Worm (Caenorhabditis elegans) whole organism, L1 larva: Measurements from ENCODE around the gene F10C2.4.
A peak's percentile ranks its signal among the peaks of the same experiment; 100 is the strongest.

Experiments used
- C04F5.9 ChIP-seq: sonication (generic microtip); optimal IDR thresholded peaks from 2 replicates; lab custom pipeline; 2016; ENCODE audit warnings: missing genetic modification characterization, missing compliant biosample characterization
- C34B4.2 ChIP-seq: sonication (generic microtip); optimal IDR thresholded peaks from 2 replicates; lab custom pipeline; 2017; ENCODE audit warnings: mild to moderate bottlenecking, missing genetic modification characterization, missing compliant biosample characterization
- F16B12.6 ChIP-seq: fragments of 150-350 bp; optimal IDR thresholded peaks from 2 replicates; lab custom pipeline; 2014; ENCODE audit warnings: missing biosample characterization, missing genetic modification characterization
- Y116A8C.19 ChIP-seq: sonication (generic microtip); optimal IDR thresholded peaks from 2 replicates; lab custom pipeline; 2016; ENCODE audit warnings: missing compliant biosample characterization, missing genetic modification characterization, borderline replicate concordance
- aha-1 ChIP-seq: fragments of 150-350 bp; optimal IDR thresholded peaks from 2 replicates; lab custom pipeline; 2014; ENCODE audit warnings: missing biosample characterization, missing genetic modification characterization
- alr-1 ChIP-seq: fragments of 200-800 bp; sonication (Bioruptor generic); optimal IDR thresholded peaks from 2 replicates; lab custom pipeline; 2018; ENCODE audit warnings: borderline replicate concordance, mild to moderate bottlenecking, missing genetic modification characterization, missing compliant biosample characterization
- aly-2 ChIP-seq: fragments of 150-350 bp; optimal IDR thresholded peaks from 2 replicates; lab custom pipeline; 2014; ENCODE audit warnings: missing biosample characterization, missing genetic modification characterization
- ama-1 ChIP-seq: fragments of 150-350 bp; optimal IDR thresholded peaks from 2 replicates; lab custom pipeline; 2014
- blmp-1 ChIP-seq: fragments of 150-350 bp; optimal IDR thresholded peaks from 2 replicates; lab custom pipeline; 2014; ENCODE audit warnings: missing biosample characterization, missing genetic modification characterization
- ceh-63 ChIP-seq: fragments of 200-800 bp; sonication (Bioruptor generic); optimal IDR thresholded peaks from 2 replicates; lab custom pipeline; 2018; ENCODE audit warnings: mild to moderate bottlenecking, missing genetic modification characterization, missing compliant biosample characterization
- ceh-8 ChIP-seq: fragments of 200-800 bp; sonication (Bioruptor generic); optimal IDR thresholded peaks from 2 replicates; lab custom pipeline; 2018; ENCODE audit warnings: mild to moderate bottlenecking, missing genetic modification characterization, moderate library complexity, missing compliant biosample characterization
- ceh-82 ChIP-seq, 3 experiments: fragments of 150-350 bp in 1 of 3; sonication (generic microtip) in 2 of 3; optimal IDR thresholded peaks; 2 replicates each; lab custom pipeline; 2014 to 2017; ENCODE audit warnings: missing biosample characterization in 3 of 3, missing genetic modification characterization in 3 of 3
- ceh-88 ChIP-seq: fragments of 200-800 bp; sonication (Bioruptor generic); IDR thresholded peaks from 2 replicates; pipeline ENCODE4 v1.3.6; 2022; ENCODE audit warnings: missing genetic modification characterization, missing compliant biosample characterization
- ces-1 ChIP-seq: fragments of 150-350 bp; optimal IDR thresholded peaks from 2 replicates; lab custom pipeline; 2014; ENCODE audit warnings: missing biosample characterization, missing genetic modification reagents, missing genetic modification characterization
- dpl-1 ChIP-seq, 3 experiments: fragments of 150-350 bp in 2 of 3; sonication (generic microtip) in 1 of 3; optimal IDR thresholded peaks; 2 replicates each; lab custom pipeline; 2014 to 2017; ENCODE audit warnings: missing biosample characterization in 3 of 3, missing genetic modification characterization in 3 of 3, missing genetic modification reagents in 3 of 3
- dsc-1 ChIP-seq: sonication (generic microtip); optimal IDR thresholded peaks from 2 replicates; lab custom pipeline; 2016; ENCODE audit warnings: mild to moderate bottlenecking, missing genetic modification characterization, missing compliant biosample characterization
- efl-3 ChIP-seq: fragments of 200-800 bp; sonication (Bioruptor generic); optimal IDR thresholded peaks from 2 replicates; lab custom pipeline; 2018; ENCODE audit warnings: mild to moderate bottlenecking, missing genetic modification characterization, missing compliant biosample characterization
- egl-13 ChIP-seq: sonication (generic microtip); optimal IDR thresholded peaks from 2 replicates; lab custom pipeline; 2016; ENCODE audit warnings: missing genotype, missing genetic modification reagents, missing genetic modification characterization, missing compliant biosample characterization
- egl-27 ChIP-seq, 2 experiments: fragments of 150-350 bp in 1 of 2; sonication (generic microtip); optimal IDR thresholded peaks; 3 replicates each; lab custom pipeline; 2017 to 2018; ENCODE audit warnings: missing biosample characterization in 2 of 2, missing genetic modification characterization in 2 of 2, missing genetic modification reagents in 2 of 2
- elt-3 ChIP-seq, 6 experiments: fragments of 150-350 bp in 1 of 6; sonication (generic microtip); optimal IDR thresholded peaks; 2 replicates each; lab custom pipeline; 2017 to 2018; ENCODE audit warnings: missing biosample characterization in 6 of 6, missing genetic modification characterization in 6 of 6, inconsistent platforms in 1 of 6
- ets-5 ChIP-seq: fragments of 200-800 bp; sonication (Bioruptor generic); IDR thresholded peaks from 2 replicates; pipeline ENCODE4 v1.3.6; 2022; ENCODE audit warnings: missing genetic modification characterization, missing compliant biosample characterization
- fkh-8 ChIP-seq: sonication (generic microtip); optimal IDR thresholded peaks from 2 replicates; lab custom pipeline; 2016; ENCODE audit warnings: mild to moderate bottlenecking, missing genetic modification characterization, missing compliant biosample characterization
- fos-1 ChIP-seq: fragments of 150-350 bp; optimal IDR thresholded peaks from 2 replicates; lab custom pipeline; 2014; ENCODE audit warnings: missing biosample characterization, missing genetic modification characterization
- grh-1 ChIP-seq: fragments of 200-800 bp; sonication (Bioruptor generic); IDR thresholded peaks from 2 replicates; pipeline ENCODE4 v1.3.6; 2022; ENCODE audit warnings: missing genetic modification reagents, missing genetic modification characterization, missing compliant biosample characterization
- hpl-2 ChIP-seq: fragments of 150-350 bp; optimal IDR thresholded peaks from 2 replicates; lab custom pipeline; 2014; ENCODE audit warnings: missing biosample characterization, missing genetic modification reagents, missing genetic modification characterization
- irx-1 ChIP-seq: sonication (generic microtip); optimal IDR thresholded peaks from 2 replicates; lab custom pipeline; 2016; ENCODE audit warnings: missing genetic modification characterization, missing compliant biosample characterization
- isw-1 ChIP-seq: fragments of 200-800 bp; sonication (Bioruptor generic); IDR thresholded peaks from 2 replicates; pipeline ENCODE4 v1.3.6; 2022; ENCODE audit warnings: missing genetic modification characterization, missing compliant biosample characterization
- lin-13 ChIP-seq: fragments of 150-350 bp; optimal IDR thresholded peaks from 2 replicates; lab custom pipeline; 2014; ENCODE audit warnings: missing biosample characterization, missing genetic modification reagents, missing genetic modification characterization
- lin-14 ChIP-seq: fragments of 200-800 bp; sonication (Bioruptor generic); optimal IDR thresholded peaks from 2 replicates; lab custom pipeline; 2018; ENCODE audit warnings: mild to moderate bottlenecking, missing genetic modification characterization, moderate library complexity, missing compliant biosample characterization
- lin-15B ChIP-seq: fragments of 150-350 bp; sonication (generic microtip); optimal IDR thresholded peaks from 3 replicates; lab custom pipeline; 2014; ENCODE audit warnings: missing biosample characterization, missing genetic modification characterization
- lin-39 ChIP-seq: fragments of 150-350 bp; optimal IDR thresholded peaks from 2 replicates; lab custom pipeline; 2014; ENCODE audit warnings: missing biosample characterization, missing genetic modification reagents, missing genetic modification characterization
- mab-9 ChIP-seq: fragments of 200-800 bp; sonication (Bioruptor generic); IDR thresholded peaks from 2 replicates; pipeline ENCODE4 v1.3.6; 2022; ENCODE audit warnings: missing genetic modification reagents, missing genetic modification characterization, missing compliant biosample characterization
- mdl-1 ChIP-seq, 2 experiments: fragments of 150-350 bp; optimal IDR thresholded peaks; 2 replicates each; lab custom pipeline; 2014 to 2017; ENCODE audit warnings: missing biosample characterization in 2 of 2, missing genetic modification characterization in 2 of 2, inconsistent platforms in 1 of 2
- mef-2 ChIP-seq: fragments of 150-350 bp; optimal IDR thresholded peaks from 2 replicates; lab custom pipeline; 2014; ENCODE audit warnings: missing biosample characterization, missing genetic modification characterization
- mep-1 ChIP-seq: fragments of 150-350 bp; optimal IDR thresholded peaks from 2 replicates; lab custom pipeline; 2014; ENCODE audit warnings: missing biosample characterization, missing genetic modification characterization
- nhr-12 ChIP-seq: sonication (generic microtip); optimal IDR thresholded peaks from 2 replicates; lab custom pipeline; 2017; ENCODE audit warnings: missing biosample characterization, missing genetic modification characterization
- nhr-19 ChIP-seq: fragments of 200-800 bp; sonication (Bioruptor generic); conservative IDR thresholded peaks from 2 replicates; pipeline ENCODE4 v1.3.6; 2022; ENCODE audit warnings: missing genetic modification characterization, missing compliant biosample characterization
- nhr-28 ChIP-seq: fragments of 150-350 bp; optimal IDR thresholded peaks from 2 replicates; lab custom pipeline; 2014; ENCODE audit warnings: missing biosample characterization, missing genetic modification characterization
- nhr-47 ChIP-seq: sonication (generic microtip); optimal IDR thresholded peaks from 2 replicates; lab custom pipeline; 2016; ENCODE audit warnings: mild to moderate bottlenecking, missing genetic modification characterization, moderate library complexity, missing compliant biosample characterization
- nhr-76 ChIP-seq: sonication (generic microtip); optimal IDR thresholded peaks from 2 replicates; lab custom pipeline; 2017; ENCODE audit warnings: missing biosample characterization, missing genetic modification characterization
- nhr-84 ChIP-seq: sonication (generic microtip); optimal IDR thresholded peaks from 2 replicates; lab custom pipeline; 2017; ENCODE audit warnings: missing biosample characterization, missing genetic modification characterization
- pax-3 ChIP-seq: fragments of 200-800 bp; sonication (Bioruptor generic); optimal IDR thresholded peaks from 2 replicates; lab custom pipeline; 2018; ENCODE audit warnings: mild to moderate bottlenecking, missing genetic modification characterization, moderate library complexity, missing compliant biosample characterization
- skn-1 ChIP-seq: fragments of 150-350 bp; optimal IDR thresholded peaks from 2 replicates; lab custom pipeline; 2014; ENCODE audit warnings: missing biosample characterization, missing genetic modification characterization
- snpc-4 ChIP-seq: fragments of 150-350 bp; optimal IDR thresholded peaks from 2 replicates; lab custom pipeline; 2014; ENCODE audit warnings: missing biosample characterization, missing genetic modification characterization
- sox-4 ChIP-seq: sonication (generic microtip); optimal IDR thresholded peaks from 2 replicates; lab custom pipeline; 2016; ENCODE audit warnings: missing genetic modification characterization, missing compliant biosample characterization
- sptf-1 ChIP-seq: fragments of 150-350 bp; optimal IDR thresholded peaks from 2 replicates; lab custom pipeline; 2014; ENCODE audit warnings: missing biosample characterization, missing genetic modification characterization
- sup-37 ChIP-seq: fragments of 200-800 bp; sonication (Bioruptor generic); optimal IDR thresholded peaks from 2 replicates; lab custom pipeline; 2018; ENCODE audit warnings: mild to moderate bottlenecking, missing genetic modification characterization, missing compliant biosample characterization
- tbx-2 ChIP-seq: sonication (generic microtip); optimal IDR thresholded peaks from 2 replicates; lab custom pipeline; 2016; ENCODE audit warnings: missing genetic modification characterization, missing compliant biosample characterization
- tlp-1 ChIP-seq: fragments of 150-350 bp; optimal IDR thresholded peaks from 2 replicates; lab custom pipeline; 2014; ENCODE audit warnings: missing biosample characterization, missing genetic modification characterization
- unc-30 ChIP-seq: sonication (generic microtip); optimal IDR thresholded peaks from 2 replicates; lab custom pipeline; 2017; ENCODE audit warnings: missing biosample characterization, missing genetic modification characterization
- unc-86 ChIP-seq: sonication (generic microtip); optimal IDR thresholded peaks from 2 replicates; lab custom pipeline; 2016; ENCODE audit warnings: missing genetic modification characterization, missing compliant biosample characterization
- unc-98 ChIP-seq: fragments of 200-800 bp; sonication (Bioruptor generic); IDR thresholded peaks from 2 replicates; pipeline ENCODE4 v1.3.6; 2022; ENCODE audit warnings: missing genetic modification characterization, missing compliant biosample characterization
- zag-1 ChIP-seq: fragments of 150-350 bp; optimal IDR thresholded peaks from 2 replicates; lab custom pipeline; 2014; ENCODE audit warnings: missing biosample characterization, missing genetic modification characterization

Gene F10C2.4

ce11 chrV:12038317-12038716 lies 3.0 kb upstream of the F10C2.4 start:
- TF ChIP-seq ama-1 (lab: Kevin White, UChicago) (no peak), tlp-1 (no peak), pax-3 (tag; lab: Kevin White, UChicago) (no peak), ets-5 (no peak), lin-14 (GFP tag; lab: Kevin White, UChicago) (peak; percentile 48), sptf-1 (tag; lab: Kevin White, UChicago) (no peak), unc-98 (GFP tag; lab: Robert Waterston, UW) (no peak), zag-1 (tag; lab: Kevin White, UChicago) (no peak), isw-1 (GFP tag; lab: Robert Waterston, UW) (peak; percentile 13; the same call in 1 of the 2 replicates), skn-1 (no peak), mep-1 (no peak), ceh-63 (no peak), mef-2 (tag; lab: Kevin White, UChicago) (no peak), aha-1 (tag; lab: Kevin White, UChicago) (no peak), irx-1 (tag; lab: Kevin White, UChicago) (no peak), tbx-2 (tag; lab: Kevin White, UChicago) (no peak), nhr-28 (no peak), egl-13 (tag; lab: Kevin White, UChicago) (no peak), lin-13 (GFP tag; lab: Kevin White, UChicago) (no peak), fos-1 (tag; lab: Kevin White, UChicago) (no peak), elt-3 (tag; optimal IDR thresholded peaks at IDR 0.05; lab: Kevin White, UChicago) (no peak), lin-15B (tag; lab: Kevin White, UChicago) (no peak), blmp-1 (tag; lab: Kevin White, UChicago) (no peak), nhr-47 (no peak), nhr-12 (tag; lab: Kevin White, UChicago) (no peak), sox-4 (tag; lab: Kevin White, UChicago) (no peak), unc-86 (tag; lab: Kevin White, UChicago) (peak; percentile 48)

DNA sequence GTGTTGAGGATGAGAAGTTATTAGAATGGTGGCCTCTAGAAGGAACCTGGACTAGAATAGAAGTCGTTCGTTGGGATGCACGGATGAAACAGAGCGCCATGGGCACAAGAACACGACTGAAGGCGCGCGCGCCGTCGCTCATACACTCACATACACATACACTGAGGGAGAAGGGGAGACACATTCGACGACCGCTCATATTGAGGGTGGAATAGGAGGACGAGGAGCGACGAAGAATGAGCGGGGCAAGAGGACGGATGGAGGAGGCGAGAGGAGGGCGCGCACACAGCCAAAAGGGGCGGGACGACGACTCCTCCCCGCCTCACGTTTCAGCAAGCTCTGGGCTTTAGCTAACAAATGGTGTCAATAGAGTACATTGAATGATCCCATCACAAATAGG lies 2.6 kb upstream of the F10C2.4 start:
- TF ChIP-seq Y116A8C.19 (no peak), fkh-8 (tag; lab: Kevin White, UChicago) (peak; percentile 12), lin-39 (tag; lab: Kevin White, UChicago) (no peak), ceh-82 (tag; optimal IDR thresholded peaks at IDR 0.05; lab: Kevin White, UChicago) (peak in 2 of 3 experiments; percentile 8 to 58), mab-9 (no peak), alr-1 (tag; lab: Kevin White, UChicago) (no peak), nhr-47 (peak; percentile 46), lin-15B (tag; lab: Kevin White, UChicago) (no peak), elt-3 (tag; optimal IDR thresholded peaks at IDR 0.05; lab: Kevin White, UChicago) (no peak), ces-1 (GFP tag; lab: Kevin White, UChicago) (no peak), aly-2 (tag; lab: Kevin White, UChicago) (no peak), nhr-84 (no peak), C34B4.2 (tag; lab: Kevin White, UChicago) (no peak), mdl-1 (tag; optimal IDR thresholded peaks at IDR 0.05; lab: Kevin White, UChicago) (no peak), C04F5.9 (tag; lab: Kevin White, UChicago) (no peak), irx-1 (tag; lab: Kevin White, UChicago) (no peak), F16B12.6 (tag; lab: Kevin White, UChicago) (no peak), grh-1 (GFP tag; lab: Robert Waterston, UW) (no peak), egl-27 (tag; optimal IDR thresholded peaks at IDR 0.05; lab: Kevin White, UChicago) (no peak), nhr-76 (tag; lab: Kevin White, UChicago) (no peak), dpl-1 (GFP tag; optimal IDR thresholded peaks at IDR 0.05; lab: Kevin White, UChicago) (peak in 1 of 3 experiments; percentile 34), dsc-1 (tag; lab: Kevin White, UChicago) (peak; percentile 28), nhr-19 (no peak), ceh-88 (GFP tag; lab: Robert Waterston, UW) (no peak), nhr-12 (tag; lab: Kevin White, UChicago) (no peak), hpl-2 (GFP tag; lab: Kevin White, UChicago) (no peak), lin-13 (GFP tag; lab: Kevin White, UChicago) (no peak), ceh-8 (GFP tag; lab: Kevin White, UChicago) (no peak), sptf-1 (tag; lab: Kevin White, UChicago) (no peak), efl-3 (GFP tag; lab: Kevin White, UChicago) (no peak), fos-1 (tag; lab: Kevin White, UChicago) (no peak), egl-13 (tag; lab: Kevin White, UChicago) (no peak), sup-37 (GFP tag; lab: Kevin White, UChicago) (no peak), unc-30 (no peak), snpc-4 (tag; lab: Kevin White, UChicago) (no peak)
